Fruit fly (Drosophila melanogaster): ENCODE results near the gene mus304.

mus304 gene

dm6 chr3L:18061713-18062365, 47.8 kb upstream of the mus304 start (continued):
- TF ChIP-seq Blimp-1 (GFP tag; optimal IDR thresholded peaks at IDR 0.05): peak; percentile 98
- peak; percentile 12 for TF ChIP-seq CG1621 (tag; optimal IDR thresholded peaks at IDR 0.05)
- TF ChIP-seq CG10669 (GFP tag; optimal IDR thresholded peaks at IDR 0.05): peak; percentile 32
- TF ChIP-seq CG8119 (GFP tag; IDR thresholded peaks at IDR 0.05): 0 out of 3 replicates have a peak, but pooled peaks have one; percentile 33
- no peak for TF ChIP-seq Lpt (GFP tag; optimal IDR thresholded peaks at IDR 0.05)
- TF ChIP-seq CG6276 (GFP tag; optimal IDR thresholded peaks at IDR 0.05): peak; percentile 49
- TF ChIP-seq dsx (GFP tag; optimal IDR thresholded peaks at IDR 0.05; ENCODE audit: poor library complexity, severe bottlenecking): peak; percentile 51
- TF ChIP-seq Ets96B (tag; optimal IDR thresholded peaks at IDR 0.05): no peak
- no peak for TF ChIP-seq Smox (GFP tag; optimal IDR thresholded peaks at IDR 0.05)
- TF ChIP-seq Ets21C (GFP tag; optimal IDR thresholded peaks at IDR 0.05): no peak
- TF ChIP-seq CG15336 (GFP tag; IDR thresholded peaks at IDR 0.05): peak; percentile 44; the same call in 1 of the 2 replicates
- no peak for TF ChIP-seq Hr38 (GFP tag; optimal IDR thresholded peaks at IDR 0.05)
- peak; percentile 81 for TF ChIP-seq CG6854 (GFP tag; optimal IDR thresholded peaks at IDR 0.05)
- TF ChIP-seq CG32006 (GFP tag; optimal IDR thresholded peaks at IDR 0.05): peak; percentile 25
- TF ChIP-seq CG3919 (GFP tag; optimal IDR thresholded peaks at IDR 0.05): peak; percentile 0
- TF ChIP-seq Hr39 (GFP tag; optimal IDR thresholded peaks at IDR 0.05): no peak

- TF ChIP-seq Met (GFP tag; optimal IDR thresholded peaks at IDR 0.05): peak; percentile 48
- peak; percentile 84 for TF ChIP-seq CG8119 (GFP tag; IDR thresholded peaks at IDR 0.05)
- peak; percentile 73 for TF ChIP-seq Hr4 (GFP tag; optimal IDR thresholded peaks at IDR 0.05)
- TF ChIP-seq CG3919 (GFP tag; optimal IDR thresholded peaks at IDR 0.05): peak; percentile 71
- peak; percentile 1 for TF ChIP-seq CG7368 (GFP tag; optimal IDR thresholded peaks at IDR 0.05)
- TF ChIP-seq esn (GFP tag; optimal IDR thresholded peaks at IDR 0.05): peak; percentile 49
- peak; percentile 49; the same call in 1 of the 2 replicates for TF ChIP-seq CG11294 (GFP tag; IDR thresholded peaks at IDR 0.05)
- peak; percentile 44 for TF ChIP-seq cyc (GFP tag; optimal IDR thresholded peaks at IDR 0.05)
- peak; percentile 85 for TF ChIP-seq fkh (GFP tag; optimal IDR thresholded peaks at IDR 0.05)
- TF ChIP-seq spab (GFP tag; optimal IDR thresholded peaks at IDR 0.05): peak; percentile 61
- peak; percentile 73 for TF ChIP-seq CG10669 (GFP tag; optimal IDR thresholded peaks at IDR 0.05)
- TF ChIP-seq CG6276 (GFP tag; optimal IDR thresholded peaks at IDR 0.05): peak; percentile 65
- peak; percentile 66 for TF ChIP-seq vri (GFP tag; optimal IDR thresholded peaks at IDR 0.05)
- peak; percentile 77 for TF ChIP-seq CG15336 (GFP tag; IDR thresholded peaks at IDR 0.05)
- TF ChIP-seq CG11902 (GFP tag; optimal IDR thresholded peaks at IDR 0.05): no peak
- peak; percentile 75 for TF ChIP-seq Sox14 (GFP tag; optimal IDR thresholded peaks at IDR 0.05)
- peak; percentile 89 for TF ChIP-seq Ets96B (tag; optimal IDR thresholded peaks at IDR 0.05)
- TF ChIP-seq CG8632 (GFP tag; optimal IDR thresholded peaks at IDR 0.05): peak; percentile 56
- peak; percentile 76 for TF ChIP-seq Lpt (GFP tag; optimal IDR thresholded peaks at IDR 0.05)
- peak; percentile 77 for TF ChIP-seq CG6163 (GFP tag; IDR thresholded peaks at IDR 0.05)
- TF ChIP-seq Ets21C (GFP tag; optimal IDR thresholded peaks at IDR 0.05): no peak
- peak; percentile 54 for TF ChIP-seq topi (GFP tag; optimal IDR thresholded peaks at IDR 0.05)
- TF ChIP-seq CG11762 (GFP tag; optimal IDR thresholded peaks at IDR 0.05; ENCODE audit: insufficient read depth): peak; percentile 35
- peak; percentile 84 for TF ChIP-seq CG32006 (GFP tag; optimal IDR thresholded peaks at IDR 0.05)
- TF ChIP-seq CG8319 (GFP tag; optimal IDR thresholded peaks at IDR 0.05): peak; percentile 13
- peak; percentile 26 for TF ChIP-seq CG6854 (GFP tag; optimal IDR thresholded peaks at IDR 0.05)
- TF ChIP-seq Gug (GFP tag; IDR thresholded peaks at IDR 0.05): peak; percentile 80
- TF ChIP-seq Sox102F (GFP tag; optimal IDR thresholded peaks at IDR 0.05): peak; percentile 52
- peak; percentile 30 for TF ChIP-seq Hr39 (GFP tag; optimal IDR thresholded peaks at IDR 0.05)
- TF ChIP-seq net (GFP tag; optimal IDR thresholded peaks at IDR 0.05): peak; percentile 82
- TF ChIP-seq Blimp-1 (GFP tag; optimal IDR thresholded peaks at IDR 0.05): peak; percentile 35
- peak; percentile 77 for TF ChIP-seq OdsH (GFP tag; optimal IDR thresholded peaks at IDR 0.05)
- peak; percentile 51 for TF ChIP-seq fd85E (GFP tag; optimal IDR thresholded peaks at IDR 0.05)
- TF ChIP-seq CG34406 (GFP tag; optimal IDR thresholded peaks at IDR 0.05): peak; percentile 65
- peak; percentile 84 to 88 for TF ChIP-seq ss (GFP tag; optimal IDR thresholded peaks at IDR 0.05)
- TF ChIP-seq achi (GFP tag; optimal IDR thresholded peaks at IDR 0.05): peak; percentile 67
- TF ChIP-seq Hr38 (GFP tag; optimal IDR thresholded peaks at IDR 0.05): no peak
- TF ChIP-seq Eip93F (GFP tag; optimal IDR thresholded peaks at IDR 0.05): no peak
- TF ChIP-seq CG10631 (GFP tag; optimal IDR thresholded peaks at IDR 0.05): peak; percentile 79
- TF ChIP-seq CG9139 (GFP tag; optimal IDR thresholded peaks at IDR 0.05): peak; percentile 49
- TF ChIP-seq CG3032 (tag; optimal IDR thresholded peaks at IDR 0.05): peak; percentile 82
- peak; percentile 64 for TF ChIP-seq CG6792 (GFP tag; optimal IDR thresholded peaks at IDR 0.05)
- TF ChIP-seq Smox (GFP tag; optimal IDR thresholded peaks at IDR 0.05): peak; percentile 57
These were observed 46.6 kb upstream of the mus304 start for dm6 chr3L:18062959-18063510.
